Fruit fly (Drosophila melanogaster): ENCODE results near the gene velo.

Gene velo

dm6 chr3L:6777614-6778013 is 25.1 kb upstream of the velo start:
- TF ChIP-seq Pif1B (GFP tag; optimal IDR thresholded peaks at IDR 0.05) (no peak), CG17806 (tag; optimal IDR thresholded peaks at IDR 0.05) (no peak), rn (GFP tag; IDR thresholded peaks at IDR 0.05) (no peak), Ets98B (GFP tag; IDR thresholded peaks at IDR 0.05) (peak; percentile 38), CG32121 (GFP tag; IDR thresholded peaks at IDR 0.05) (peak; percentile 20; the same call in 1 of the 2 replicates), CG12605 (GFP tag; IDR thresholded peaks at IDR 0.05) (no peak), CG34367 (tag; optimal IDR thresholded peaks at IDR 0.05) (no peak)

- no peak for TF ChIP-seq Pif1A (GFP tag; optimal IDR thresholded peaks at IDR 0.05)
- TF ChIP-seq CG15710 (tag; optimal IDR thresholded peaks at IDR 0.05), result no peak
- no peak for TF ChIP-seq CG14655 (GFP tag; optimal IDR thresholded peaks at IDR 0.05)
- TF ChIP-seq CG32121 (GFP tag; IDR thresholded peaks at IDR 0.05), result no peak
- TF ChIP-seq CG34367 (tag; optimal IDR thresholded peaks at IDR 0.05), result no peak
- no peak for TF ChIP-seq CG12605 (GFP tag; IDR thresholded peaks at IDR 0.05)
- TF ChIP-seq gl (tag; optimal IDR thresholded peaks at IDR 0.05), result no peak
- TF ChIP-seq Snoo (tag; optimal IDR thresholded peaks at IDR 0.05), result no peak
- no peak for TF ChIP-seq CG9948 (tag; optimal IDR thresholded peaks at IDR 0.05)
- TF ChIP-seq CG10348 (GFP tag; IDR thresholded peaks at IDR 0.05), result no peak
- TF ChIP-seq Ets98B (GFP tag; IDR thresholded peaks at IDR 0.05), result no peak
Observed at dm6 chr3L:6771851-6772250, 19.3 kb upstream of the velo start.

- TF ChIP-seq CG10348 (GFP tag; IDR thresholded peaks at IDR 0.05), result no peak
- no peak for TF ChIP-seq gl (tag; optimal IDR thresholded peaks at IDR 0.05)
- peak; percentile 30 for TF ChIP-seq Pif1B (GFP tag; optimal IDR thresholded peaks at IDR 0.05)
- 0 out of 2 replicates have a peak, but pooled peaks have one; percentile 24 for TF ChIP-seq CG12605 (GFP tag; IDR thresholded peaks at IDR 0.05)
- TF ChIP-seq CG15710 (tag; optimal IDR thresholded peaks at IDR 0.05), result peak; percentile 17
- TF ChIP-seq Snoo (tag; optimal IDR thresholded peaks at IDR 0.05), result peak; percentile 34
- no peak for TF ChIP-seq CG32121 (GFP tag; IDR thresholded peaks at IDR 0.05)
- no peak for TF ChIP-seq CG13204 (GFP tag; optimal IDR thresholded peaks at IDR 0.05)
- TF ChIP-seq CG8301 (tag; optimal IDR thresholded peaks at IDR 0.05), result peak; percentile 12
- TF ChIP-seq CG4496 (GFP tag; IDR thresholded peaks at IDR 0.05), result no peak
- TF ChIP-seq CG34367 (tag; optimal IDR thresholded peaks at IDR 0.05), result peak; percentile 18
- TF ChIP-seq D1 (tag; optimal IDR thresholded peaks at IDR 0.05), result no peak
- peak; percentile 41 for TF ChIP-seq CG9948 (tag; optimal IDR thresholded peaks at IDR 0.05)
- no peak for TF ChIP-seq Ets98B (GFP tag; IDR thresholded peaks at IDR 0.05)
- TF ChIP-seq EcR (GFP tag; optimal IDR thresholded peaks at IDR 0.05), result no peak
- TF ChIP-seq rn (GFP tag; IDR thresholded peaks at IDR 0.05), result no peak
- TF ChIP-seq CG17806 (tag; optimal IDR thresholded peaks at IDR 0.05), result peak; percentile 53
- TF ChIP-seq CG14655 (GFP tag; optimal IDR thresholded peaks at IDR 0.05), result peak; percentile 39
- TF ChIP-seq Pif1A (GFP tag; optimal IDR thresholded peaks at IDR 0.05), result peak; percentile 14
- TF ChIP-seq CG8159 (tag; optimal IDR thresholded peaks at IDR 0.05), result peak; percentile 38
- TF ChIP-seq fd96Ca (GFP tag; IDR thresholded peaks at IDR 0.05), result no peak
Observed at dm6 chr3L:6771208-6771607, 18.7 kb upstream of the velo start.

- TF ChIP-seq CG8301 (tag; optimal IDR thresholded peaks at IDR 0.05), result no peak
- TF ChIP-seq Pif1A (GFP tag; optimal IDR thresholded peaks at IDR 0.05), result no peak
- no peak for TF ChIP-seq Ets98B (GFP tag; IDR thresholded peaks at IDR 0.05)
- no peak for TF ChIP-seq D1 (tag; optimal IDR thresholded peaks at IDR 0.05)
- no peak for TF ChIP-seq CG34367 (tag; optimal IDR thresholded peaks at IDR 0.05)
- no peak for TF ChIP-seq CG17806 (tag; optimal IDR thresholded peaks at IDR 0.05)
- no peak for TF ChIP-seq fd96Ca (GFP tag; IDR thresholded peaks at IDR 0.05)
- TF ChIP-seq CG32121 (GFP tag; IDR thresholded peaks at IDR 0.05), result no peak
- TF ChIP-seq rn (GFP tag; IDR thresholded peaks at IDR 0.05), result no peak
- TF ChIP-seq CG8159 (tag; optimal IDR thresholded peaks at IDR 0.05), result no peak
- TF ChIP-seq CG15710 (tag; optimal IDR thresholded peaks at IDR 0.05), result no peak
- no peak for TF ChIP-seq CG14655 (GFP tag; optimal IDR thresholded peaks at IDR 0.05)
Observed at dm6 chr3L:6767153-6767552, 14.6 kb upstream of the velo start.

DNA sequence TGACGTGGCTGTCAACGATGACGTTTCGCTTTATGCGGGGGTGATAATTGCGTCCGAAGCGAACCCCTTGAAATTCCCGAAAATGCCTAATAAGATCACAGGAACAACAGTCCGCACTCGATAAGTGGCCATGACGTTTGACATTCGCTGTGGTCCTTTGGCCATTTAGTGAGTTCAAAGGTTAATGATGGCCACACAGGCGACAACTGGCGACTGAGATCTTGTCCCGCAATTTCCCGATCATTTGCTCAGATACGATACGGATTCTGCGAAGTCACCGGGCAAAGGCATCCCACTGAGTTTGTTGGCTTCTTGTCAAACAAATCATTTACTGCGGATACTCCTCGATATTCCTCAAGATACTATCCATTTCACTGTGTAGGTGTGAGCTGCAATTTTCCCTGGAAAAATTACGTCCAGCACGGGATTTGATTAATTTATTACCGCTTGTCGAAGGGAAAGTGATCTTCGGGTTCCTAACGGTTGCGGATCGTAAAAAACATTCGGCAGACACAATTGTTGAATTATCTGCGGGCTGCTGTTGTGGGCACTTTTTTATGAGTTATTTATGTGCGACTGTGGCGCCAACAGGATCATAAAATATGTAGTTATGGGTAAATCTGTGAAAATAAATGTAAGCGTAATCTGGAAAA is 12.1 kb upstream of the velo start:
- TF ChIP-seq CG34367 (tag; optimal IDR thresholded peaks at IDR 0.05) (no peak), CG14655 (GFP tag; optimal IDR thresholded peaks at IDR 0.05) (no peak), EcR (GFP tag; optimal IDR thresholded peaks at IDR 0.05) (no peak)

DNA sequence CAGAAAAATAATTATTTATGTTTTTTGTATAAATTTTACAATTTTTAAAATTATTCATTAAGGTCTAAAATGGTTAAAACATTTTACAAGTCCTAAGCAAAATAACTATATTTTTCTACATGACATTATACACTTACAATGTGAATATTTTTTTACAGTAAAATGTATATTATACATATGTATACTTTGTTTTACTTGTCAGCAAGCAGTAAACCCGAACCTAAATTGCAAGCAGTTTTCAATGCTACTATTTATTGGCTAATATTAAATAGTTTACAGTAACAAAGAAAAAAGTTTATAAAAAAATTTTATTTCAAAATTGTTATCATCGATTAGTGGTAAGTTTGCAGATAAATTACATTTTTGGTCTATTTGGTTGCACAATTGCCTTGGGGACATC is 11.3 kb upstream of the velo start:
- TF ChIP-seq fd96Ca (GFP tag; IDR thresholded peaks at IDR 0.05) (no peak), CG32121 (GFP tag; IDR thresholded peaks at IDR 0.05) (no peak), gl (tag; optimal IDR thresholded peaks at IDR 0.05) (no peak), D1 (tag; optimal IDR thresholded peaks at IDR 0.05) (no peak), CG15710 (tag; optimal IDR thresholded peaks at IDR 0.05) (no peak), CG8159 (tag; optimal IDR thresholded peaks at IDR 0.05) (no peak), CG14655 (GFP tag; optimal IDR thresholded peaks at IDR 0.05) (no peak), CG10348 (GFP tag; IDR thresholded peaks at IDR 0.05) (no peak), CG17806 (tag; optimal IDR thresholded peaks at IDR 0.05) (no peak)

dm6 chr3L:6763146-6763545 is 10.6 kb upstream of the velo start, which contains the start of gene Rsph3:
TSS of gene Rsph3 (minus strand) at chr3L:6763246.
- TF ChIP-seq CG8301 (tag; optimal IDR thresholded peaks at IDR 0.05), result no peak
- TF ChIP-seq Snoo (tag; optimal IDR thresholded peaks at IDR 0.05), result no peak
- TF ChIP-seq rn (GFP tag; IDR thresholded peaks at IDR 0.05), result no peak

Data from whole organism, pupa.